Fruit fly (Drosophila melanogaster) whole organism, embryonic: ENCODE measurements around the gene w.

ENCODE experiments used
- ATbp ChIP-seq: fragments of 200-800 bp; sonication (Bioruptor generic); optimal IDR thresholded peaks from 2 replicates; lab custom pipeline; 2017; ENCODE audit warnings: missing biosample characterization, mild to moderate bottlenecking, missing genetic modification characterization, missing genetic modification reagents
- Antp ChIP-seq: fragments of 200-800 bp; sonication (Bioruptor generic); optimal IDR thresholded peaks from 3 replicates; lab custom pipeline; 2016; ENCODE audit warnings: missing biosample characterization, missing genetic modification characterization
- Bgb ChIP-seq: fragments of 200-800 bp; sonication (Bioruptor generic); IDR thresholded peaks from 2 replicates; pipeline ENCODE4 v1.3.6; 2022; ENCODE audit warnings: missing biosample characterization, missing genetic modification characterization; ENCODE audit not compliant: partially characterized antibody
- CG11093 ChIP-seq: fragments of 200-800 bp; sonication (Bioruptor generic); IDR thresholded peaks from 3 replicates; pipeline ENCODE4 v1.3.6; 2022; ENCODE audit warnings: missing biosample characterization, missing genetic modification characterization
- CG11560 ChIP-seq: fragments of 200-800 bp; sonication (Bioruptor generic); IDR thresholded peaks from 3 replicates; pipeline ENCODE4 v1.3.6; 2022; ENCODE audit warnings: missing biosample characterization, missing genetic modification characterization
- CG13424 ChIP-seq: fragments of 200-800 bp; sonication (Bioruptor generic); optimal IDR thresholded peaks from 2 replicates; lab custom pipeline; 2019; ENCODE audit warnings: missing biosample characterization, mild to moderate bottlenecking, missing genetic modification characterization, moderate library complexity
- CG15011 ChIP-seq: fragments of 200-800 bp; sonication (Bioruptor generic); optimal IDR thresholded peaks from 3 replicates; lab custom pipeline; 2018; ENCODE audit warnings: missing biosample characterization, mild to moderate bottlenecking, missing genetic modification characterization
- CG16813 ChIP-seq: fragments of 200-800 bp; sonication (Bioruptor generic); IDR thresholded peaks from 3 replicates; pipeline ENCODE4 v1.3.6; 2022; ENCODE audit warnings: missing biosample characterization, missing genetic modification characterization; ENCODE audit not compliant: partially characterized antibody
- CG17568 ChIP-seq: fragments of 200-800 bp; sonication (Bioruptor generic); optimal IDR thresholded peaks from 2 replicates; lab custom pipeline; 2018; ENCODE audit warnings: missing biosample characterization, mild to moderate bottlenecking, missing genetic modification characterization, moderate library complexity
- CG18476 ChIP-seq: fragments of 200-800 bp; sonication (Bioruptor generic); optimal IDR thresholded peaks from 2 replicates; lab custom pipeline; 2016; ENCODE audit warnings: missing biosample characterization, mild to moderate bottlenecking, missing genetic modification characterization
- CG30020 ChIP-seq: fragments of 200-800 bp; optimal IDR thresholded peaks from 2 replicates; lab custom pipeline; 2019; ENCODE audit warnings: missing biosample characterization, mild to moderate bottlenecking, missing genetic modification characterization, moderate library complexity
- CG31365 ChIP-seq: fragments of 200-800 bp; sonication (Bioruptor generic); optimal IDR thresholded peaks from 2 replicates; lab custom pipeline; 2018; ENCODE audit warnings: missing biosample characterization, mild to moderate bottlenecking, missing genetic modification characterization
- CG33213 ChIP-seq: fragments of 200-800 bp; sonication (Bioruptor generic); optimal IDR thresholded peaks from 3 replicates; lab custom pipeline; 2016; ENCODE audit warnings: missing biosample characterization, missing genetic modification characterization
- CG3847 ChIP-seq: fragments of 200-800 bp; sonication (Bioruptor generic); IDR thresholded peaks from 2 replicates; pipeline ENCODE4 v1.3.6; 2022; ENCODE audit warnings: missing biosample characterization, missing genetic modification characterization
- CG6689 ChIP-seq: fragments of 200-800 bp; sonication (Bioruptor generic); IDR thresholded peaks from 2 replicates; pipeline ENCODE4 v1.3.6; 2022; ENCODE audit warnings: missing biosample characterization, missing genetic modification characterization
- CG8359 ChIP-seq: fragments of 200-800 bp; sonication (Bioruptor generic); optimal IDR thresholded peaks from 2 replicates; lab custom pipeline; 2017; ENCODE audit warnings: missing biosample characterization, mild to moderate bottlenecking, missing genetic modification characterization, borderline replicate concordance
- CoRest ChIP-seq: fragments of 200-800 bp; sonication (Bioruptor generic); optimal IDR thresholded peaks from 3 replicates; lab custom pipeline; 2018; ENCODE audit warnings: missing biosample characterization, mild to moderate bottlenecking, missing genetic modification characterization, moderate library complexity
- D19B ChIP-seq: fragments of 200-800 bp; sonication (Bioruptor generic); optimal IDR thresholded peaks from 2 replicates; lab custom pipeline; 2017; ENCODE audit warnings: missing biosample characterization, mild to moderate bottlenecking, missing genetic modification characterization
- Dbx ChIP-seq: fragments of 200-800 bp; sonication (Bioruptor generic); IDR thresholded peaks from 3 replicates; pipeline ENCODE4 v1.3.6; 2022; ENCODE audit warnings: missing biosample characterization, missing genetic modification characterization
- Lim3 ChIP-seq: fragments of 200-800 bp; sonication (Bioruptor generic); IDR thresholded peaks from 2 replicates; pipeline ENCODE4 v1.3.6; 2022; ENCODE audit warnings: missing biosample characterization, missing genetic modification characterization
- Med ChIP-seq: fragments of 200-800 bp; sonication (Bioruptor generic); peaks from one replicate; lab custom pipeline; 2016; ENCODE audit warnings: missing biosample characterization, missing genetic modification characterization, mild to moderate bottlenecking, inconsistent platforms, moderate library complexity
- Myb ChIP-seq: fragments of 200-800 bp; sonication (Bioruptor generic); optimal IDR thresholded peaks from 2 replicates; lab custom pipeline; 2016; ENCODE audit warnings: missing biosample characterization, missing genetic modification characterization
- NfI ChIP-seq: fragments of 200-800 bp; sonication (Bioruptor generic); optimal IDR thresholded peaks from 3 replicates; lab custom pipeline; 2018; ENCODE audit warnings: missing biosample characterization, mild to moderate bottlenecking, missing genetic modification characterization, moderate library complexity
- Oaz ChIP-seq: fragments of 200-800 bp; sonication (Bioruptor generic); IDR thresholded peaks from 2 replicates; pipeline ENCODE4 v1.3.6; 2022; ENCODE audit warnings: missing biosample characterization, missing genetic modification characterization
- Sin3A ChIP-seq: fragments of >200 bp; optimal IDR thresholded peaks from 2 replicates; lab custom pipeline; 2018
- Vsx1 ChIP-seq: fragments of 200-800 bp; sonication (Bioruptor generic); optimal IDR thresholded peaks from 2 replicates; lab custom pipeline; 2017; ENCODE audit warnings: missing biosample characterization, mild to moderate bottlenecking, missing genetic modification characterization, missing genetic modification reagents
- ase ChIP-seq: fragments of 200-800 bp; sonication (Bioruptor generic); IDR thresholded peaks from 3 replicates; pipeline ENCODE4 v1.3.6; 2022; ENCODE audit warnings: missing biosample characterization, missing genetic modification characterization
- bowl ChIP-seq: fragments of 200-800 bp; sonication (Bioruptor generic); IDR thresholded peaks from 2 replicates; pipeline ENCODE4 v1.3.6; 2022; ENCODE audit warnings: missing biosample characterization, missing genetic modification characterization
- ci ChIP-seq: fragments of 200-800 bp; sonication (Bioruptor generic); IDR thresholded peaks from 3 replicates; pipeline ENCODE4 v1.3.6; 2022; ENCODE audit warnings: missing biosample characterization, missing genetic modification characterization
- cwo ChIP-seq: fragments of 200-800 bp; sonication (Bioruptor generic); optimal IDR thresholded peaks from 3 replicates; lab custom pipeline; 2017; ENCODE audit warnings: missing biosample characterization, missing genetic modification characterization, mild to moderate bottlenecking, moderate library complexity, missing genetic modification reagents
- da ChIP-seq: fragments of 200-800 bp; sonication (Bioruptor generic); optimal IDR thresholded peaks from 2 replicates; lab custom pipeline; 2016; ENCODE audit warnings: missing biosample characterization, missing genetic modification characterization
- dmrt11E ChIP-seq: fragments of 200-800 bp; sonication (Bioruptor generic); optimal IDR thresholded peaks from 3 replicates; lab custom pipeline; 2018; ENCODE audit warnings: missing biosample characterization, mild to moderate bottlenecking, missing genetic modification characterization, moderate library complexity
- esg ChIP-seq: fragments of 200-800 bp; sonication (Bioruptor generic); conservative IDR thresholded peaks from 2 replicates; pipeline ENCODE4 v1.3.6; 2022; ENCODE audit warnings: missing biosample characterization, missing genetic modification characterization
- fd96Cb ChIP-seq: fragments of 200-800 bp; sonication (Bioruptor generic); optimal IDR thresholded peaks from 2 replicates; lab custom pipeline; 2018; ENCODE audit warnings: missing biosample characterization, mild to moderate bottlenecking, missing genetic modification characterization, moderate library complexity
- gt ChIP-seq: fragments of 200-800 bp; sonication (Bioruptor generic); IDR thresholded peaks from 2 replicates; pipeline ENCODE4 v1.3.6; 2022; ENCODE audit warnings: missing biosample characterization, missing genetic modification characterization
- insv ChIP-seq, 2 experiments: fragments of 200-800 bp; sonication (Bioruptor generic); optimal IDR thresholded peaks; 3 replicates each; lab custom pipeline; 2016 to 2018; ENCODE audit warnings: missing biosample characterization in 2 of 2, missing genetic modification characterization in 2 of 2
- kni ChIP-seq: fragments of 200-800 bp; sonication (Bioruptor generic); optimal IDR thresholded peaks from 3 replicates; lab custom pipeline; 2017; ENCODE audit warnings: mild to moderate bottlenecking, missing biosample characterization, missing genetic modification reagents, missing genetic modification characterization
- knrl ChIP-seq: fragments of 200-800 bp; sonication (Bioruptor generic); IDR thresholded peaks from 3 replicates; pipeline ENCODE4 v1.3.6; 2022; ENCODE audit warnings: missing biosample characterization, missing genetic modification characterization; ENCODE audit not compliant: partially characterized antibody
- mld ChIP-seq: fragments of 200-800 bp; sonication (Bioruptor generic); IDR thresholded peaks from 3 replicates; pipeline ENCODE4 v1.3.6; 2022; ENCODE audit warnings: missing biosample characterization, missing genetic modification characterization; ENCODE audit not compliant: partially characterized antibody
- otp ChIP-seq: fragments of 200-800 bp; sonication (Bioruptor generic); IDR thresholded peaks from 3 replicates; pipeline ENCODE4, ENCODE4 v1.3.6; 2022; ENCODE audit warnings: missing biosample characterization, missing genetic modification characterization
- pzg ChIP-seq: fragments of 200-800 bp; sonication (Bioruptor generic); optimal IDR thresholded peaks from 3 replicates; lab custom pipeline; 2018; ENCODE audit warnings: missing biosample characterization, mild to moderate bottlenecking, missing genetic modification characterization, moderate library complexity
- ranshi ChIP-seq: fragments of 200-800 bp; sonication (Bioruptor generic); IDR thresholded peaks from 2 replicates; pipeline ENCODE4 v1.3.6; 2022; ENCODE audit warnings: missing biosample characterization, missing genetic modification characterization
- sens-2 ChIP-seq: fragments of 200-800 bp; sonication (Bioruptor generic); IDR thresholded peaks from 2 replicates; pipeline ENCODE4 v1.3.6; 2022; ENCODE audit warnings: missing biosample characterization, missing genetic modification characterization
- slbo ChIP-seq: fragments of 200-800 bp; sonication (Bioruptor generic); IDR thresholded peaks from 2 replicates; pipeline ENCODE4 v1.3.6; 2022; ENCODE audit warnings: missing biosample characterization, missing genetic modification characterization
- tio ChIP-seq: fragments of 200-800 bp; sonication (Bioruptor generic); optimal IDR thresholded peaks from 2 replicates; lab custom pipeline; 2017; ENCODE audit warnings: missing biosample characterization, missing genetic modification characterization, inconsistent platforms
- tll ChIP-seq, 2 experiments: fragments of 200-800 bp in 1 of 2; fragments of >200 bp in 1 of 2; sonication (Bioruptor generic) in 1 of 2; optimal IDR thresholded peaks; 2 replicates each; lab custom pipeline; 2017 to 2019; ENCODE audit warnings: missing biosample characterization in 2 of 2, missing genetic modification characterization in 2 of 2, mild to moderate bottlenecking in 1 of 2, moderate library complexity in 1 of 2
- tx ChIP-seq: fragments of 200-800 bp; sonication (Bioruptor generic); optimal IDR thresholded peaks from 2 replicates; lab custom pipeline; 2016; ENCODE audit warnings: missing biosample characterization, missing genetic modification characterization
- unc-4 ChIP-seq: fragments of 200-800 bp; sonication (Bioruptor generic); IDR thresholded peaks from 2 replicates; pipeline ENCODE4 v1.3.6; 2022; ENCODE audit warnings: missing biosample characterization, missing genetic modification characterization; ENCODE audit not compliant: partially characterized antibody
- unpg ChIP-seq: fragments of 200-800 bp; sonication (Bioruptor generic); optimal IDR thresholded peaks from 3 replicates; lab custom pipeline; 2018; ENCODE audit warnings: missing biosample characterization, mild to moderate bottlenecking, missing genetic modification characterization, moderate library complexity
- vvl ChIP-seq: fragments of 200-800 bp; sonication (Bioruptor generic); IDR thresholded peaks from 2 replicates; pipeline ENCODE4 v1.3.6; 2022; ENCODE audit warnings: missing biosample characterization, missing genetic modification characterization
- wdn ChIP-seq: fragments of 200-800 bp; sonication (Bioruptor generic); IDR thresholded peaks from 2 replicates; pipeline ENCODE4 v1.3.6; 2022; ENCODE audit warnings: missing biosample characterization, missing genetic modification characterization

w gene

DNA sequence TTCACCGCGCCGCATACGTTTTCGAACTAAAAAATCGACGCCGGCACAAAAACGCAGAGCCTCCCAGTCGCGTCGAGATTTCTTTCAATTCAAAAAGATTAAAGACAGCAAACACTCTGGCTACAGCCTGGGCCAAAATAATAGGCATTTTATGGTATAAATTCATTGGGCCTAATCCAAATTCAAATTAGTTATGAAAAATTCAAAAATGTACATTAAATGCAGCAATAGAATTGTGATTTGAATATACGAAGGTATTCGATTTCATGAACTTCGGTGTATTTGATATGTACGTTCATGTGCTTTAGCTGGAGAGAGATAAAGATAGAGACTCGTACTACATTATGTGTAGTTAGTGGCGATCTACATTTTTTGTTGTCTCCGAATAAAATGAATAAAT is 52.2 kb downstream of the w start, which contains the start of gene Syx4 (continued):
- TF ChIP-seq ranshi (GFP tag; lab: Robert Waterston, UW), result peak; percentile 90
- peak; percentile 85 for TF ChIP-seq tx (GFP tag; lab: Kevin White, UChicago)
- peak; percentile 85 for TF ChIP-seq bowl (GFP tag; lab: Robert Waterston, UW)
- peak; percentile 86 for TF ChIP-seq otp (GFP tag; lab: Robert Waterston, UW)
- peak; percentile 80 for TF ChIP-seq sens-2 (GFP tag; lab: Robert Waterston, UW)
- peak; percentile 84 for TF ChIP-seq CG31365 (tag; lab: Kevin White, UChicago)
- peak; percentile 93 for TF ChIP-seq slbo (GFP tag; lab: Robert Waterston, UW)
- peak; percentile 71; the same call in 2 of the 3 replicates for TF ChIP-seq CG11560 (tag; lab: Robert Waterston, UW)
- peak; percentile 83 for TF ChIP-seq wdn (GFP tag; lab: Robert Waterston, UW)
- TF ChIP-seq Antp (GFP tag; lab: Kevin White, UChicago), result peak; percentile 90
- TF ChIP-seq Myb, result peak; percentile 75
- no peak for TF ChIP-seq Bgb (GFP tag; lab: Robert Waterston, UW)
- peak; percentile 84 for TF ChIP-seq CG33213
- no peak for TF ChIP-seq Sin3A (lab: Kevin White, UChicago)
- TF ChIP-seq pzg, result peak; percentile 20
- peak; percentile 52 for TF ChIP-seq CG8359 (GFP tag; lab: Kevin White, UChicago)
- TF ChIP-seq unc-4 (GFP tag; lab: Robert Waterston, UW), result no peak
- TF ChIP-seq ci (GFP tag; lab: Robert Waterston, UW), result peak; percentile 96
- TF ChIP-seq insv (GFP tag; optimal IDR thresholded peaks at IDR 0.05; lab: Kevin White, UChicago), result no peak
- peak; percentile 95 for TF ChIP-seq unpg (GFP tag; lab: Kevin White, UChicago)
- TF ChIP-seq da, result peak; percentile 60
- peak; percentile 90 for TF ChIP-seq cwo (GFP tag; lab: Kevin White, UChicago)
- TF ChIP-seq CG30020, result no peak
- TF ChIP-seq fd96Cb (tag; lab: Kevin White, UChicago), result peak; percentile 87
- peak; percentile 84 for TF ChIP-seq CG3847
- peak; percentile 89 for TF ChIP-seq CG13424 (tag; lab: Kevin White, UChicago)
- TF ChIP-seq mld (GFP tag; lab: Robert Waterston, UW), result no peak
- TF ChIP-seq Oaz, result peak; percentile 90
- peak; percentile 88 for TF ChIP-seq ATbp
- TF ChIP-seq Med (GFP tag; lab: Kevin White, UChicago), result peak; percentile 99
- peak; percentile 79 for TF ChIP-seq esg
- peak; percentile 76 for TF ChIP-seq Vsx1 (GFP tag; lab: Kevin White, UChicago)
- TF ChIP-seq knrl (GFP tag; lab: Robert Waterston, UW), result no peak
- peak; percentile 39 for TF ChIP-seq dmrt11E (tag; lab: Kevin White, UChicago)
- TF ChIP-seq ase (GFP tag; lab: Robert Waterston, UW), result peak; percentile 87
- peak; percentile 86 for TF ChIP-seq CG18476
- TF ChIP-seq CG15011, result peak; percentile 87
- TF ChIP-seq D19B (GFP tag; lab: Kevin White, UChicago), result peak; percentile 63
- peak; percentile 81 for TF ChIP-seq CG17568
- TF ChIP-seq Lim3 (GFP tag; lab: Robert Waterston, UW), result peak; percentile 53; the same call in 1 of the 2 replicates
- TF ChIP-seq CG16813 (GFP tag; lab: Robert Waterston, UW), result no peak
- no peak for TF ChIP-seq gt
- peak; percentile 90 for TF ChIP-seq CG6689 (GFP tag; lab: Robert Waterston, UW)
- TF ChIP-seq Dbx (GFP tag; lab: Robert Waterston, UW), result peak; percentile 89
- no peak for TF ChIP-seq tll (GFP tag; optimal IDR thresholded peaks at IDR 0.05; lab: Kevin White, UChicago)
- TF ChIP-seq NfI (GFP tag; lab: Kevin White, UChicago), result peak; percentile 88
- TF ChIP-seq CoRest, result peak; percentile 90
- peak; percentile 70; the same call in 2 of the 3 replicates for TF ChIP-seq CG11093 (GFP tag; lab: Robert Waterston, UW)
- peak; percentile 86 for TF ChIP-seq tio (GFP tag; lab: Kevin White, UChicago)
- TF ChIP-seq kni (GFP tag; lab: Kevin White, UChicago), result no peak
- peak; percentile 95 for TF ChIP-seq vvl
